Worm (Caenorhabditis elegans): ENCODE data around the gene C34B4.5.

DNA sequence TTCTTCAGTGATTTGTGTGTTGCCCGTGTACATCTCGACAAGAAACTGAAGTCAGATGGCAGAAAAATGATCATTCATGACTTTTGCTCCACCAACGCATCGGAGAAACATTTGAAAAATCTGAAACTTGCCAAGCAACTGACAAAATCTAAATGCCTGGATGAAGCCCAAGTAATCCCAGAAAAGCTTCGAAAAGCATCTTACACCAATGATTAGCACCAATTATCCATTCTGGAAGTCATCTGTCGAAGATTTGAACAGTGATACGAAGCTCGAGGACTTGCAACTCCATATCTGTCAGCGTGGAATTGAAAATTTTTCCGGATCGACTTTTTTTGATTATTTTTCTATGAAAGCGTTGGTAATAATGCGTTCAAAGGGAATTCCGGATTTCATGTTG, 32.4 kb upstream of the C34B4.5 start:
- TF ChIP-seq dao-5 (tag; optimal IDR thresholded peaks at IDR 0.05): no peak
- no peak for TF ChIP-seq him-1 (tag; optimal IDR thresholded peaks at IDR 0.05)

Measured in whole organism, L4/young adult.